Fruit fly (Drosophila melanogaster) whole organism, larva: ENCODE data around the gene wts.

ENCODE experiments used
- noc ChIP-seq: fragments of 200-800 bp; sonication (Bioruptor generic); optimal IDR thresholded peaks from 3 replicates; lab custom pipeline; 2019; ENCODE audit warnings: missing biosample characterization, mild to moderate bottlenecking, missing genetic modification characterization, moderate library complexity

The wts gene

DNA sequence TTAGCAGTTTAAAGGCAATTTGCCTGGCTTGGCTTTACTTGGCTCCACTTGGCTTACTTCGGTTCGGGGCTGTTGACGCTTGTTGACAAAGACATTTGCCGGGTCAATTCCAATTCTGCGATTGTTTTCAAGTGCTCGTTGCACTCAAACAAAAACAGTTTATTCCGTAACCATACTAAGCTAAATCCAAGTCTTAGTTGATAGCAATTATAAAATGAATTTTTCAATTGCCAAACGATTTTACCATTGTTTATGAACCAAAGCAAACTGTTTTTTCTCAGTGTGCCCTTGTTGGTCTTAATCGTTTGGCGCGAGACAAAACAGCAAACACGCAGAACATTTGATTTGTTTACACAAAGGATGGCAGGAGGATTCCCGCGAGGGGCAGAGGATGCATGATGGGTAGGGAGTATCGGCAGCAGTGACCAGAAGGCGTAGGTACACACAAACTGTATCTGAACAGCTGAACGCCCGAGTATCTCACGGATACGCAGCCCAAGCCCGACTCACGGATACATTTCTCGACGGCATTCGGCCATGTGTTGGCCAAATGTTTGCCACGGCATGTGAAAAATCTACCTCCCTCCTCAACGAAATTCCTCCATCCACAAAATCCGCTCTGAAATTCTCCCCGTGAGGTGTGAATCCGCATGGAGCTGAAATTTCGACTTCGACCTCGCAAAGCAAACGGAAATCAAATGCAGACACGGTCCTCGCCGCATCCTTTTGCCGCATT lies 51.8 kb downstream of the wts start:
- no peak for TF ChIP-seq noc (tag; lab: Kevin White, UChicago)

dm6 chr3R:30750898-30751297 lies 55.5 kb downstream of the wts start:
- TF ChIP-seq noc (tag; lab: Kevin White, UChicago), result no peak

dm6 chr3R:30747039-30747438 lies 59.4 kb downstream of the wts start:
- TF ChIP-seq noc (tag; lab: Kevin White, UChicago), result no peak

- TF ChIP-seq noc (tag; lab: Kevin White, UChicago), result no peak
Observed at dm6 chr3R:30746190-30746589, 60.2 kb downstream of the wts start, which contains the start of gene Npc2h. Gene Npc2h (minus strand): TSS chr3R:30746290.

dm6 chr3R:30745104-30745503 lies 61.3 kb downstream of the wts start, which contains the start of gene Npc2g:
Gene Npc2g (minus strand): TSS chr3R:30745263.
- peak; percentile 46 for TF ChIP-seq noc (tag; lab: Kevin White, UChicago)

DNA sequence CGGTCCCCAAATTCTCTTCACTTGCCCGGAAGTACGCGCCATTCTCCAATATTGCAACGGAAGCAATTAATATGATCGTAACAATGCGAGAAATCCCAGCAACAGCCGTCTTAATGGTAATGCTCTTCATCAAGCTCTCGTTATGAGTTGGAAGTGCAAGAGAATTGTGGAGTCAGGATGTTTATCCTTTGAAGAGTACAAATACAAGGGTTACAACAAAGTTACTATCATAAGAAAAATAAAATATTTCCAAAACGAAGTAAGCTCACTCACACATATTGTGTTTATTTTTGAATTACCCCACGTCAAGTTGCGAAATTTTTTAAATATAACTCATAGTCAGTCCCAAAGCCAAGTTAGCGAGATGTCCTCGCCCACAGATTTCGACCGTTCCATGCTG lies 63.8 kb downstream of the wts start, which contains the start of gene CG15543:
CG15543 (plus strand) TSS at position 301 of the 400 bp plus-strand sequence.
- TF ChIP-seq noc (tag; lab: Kevin White, UChicago), result no peak

DNA sequence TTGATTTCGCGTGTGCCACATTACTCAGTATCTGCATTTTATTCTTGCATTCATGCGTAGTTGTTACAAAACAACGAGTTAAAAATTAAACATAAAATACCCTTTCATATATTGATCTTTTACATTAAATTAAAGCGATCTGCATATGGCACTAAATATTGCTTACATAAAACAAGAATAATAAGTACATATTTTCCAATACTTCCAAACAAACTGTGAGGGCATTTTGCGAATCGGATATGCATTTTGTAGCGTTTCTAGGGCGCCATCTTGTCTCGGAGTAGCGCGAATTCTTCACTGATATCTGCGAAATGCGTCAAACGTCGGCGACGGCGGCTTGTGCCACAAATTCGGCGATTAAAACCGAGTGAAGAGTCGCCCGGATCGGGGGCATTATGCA lies 65.0 kb downstream of the wts start:
- no peak for TF ChIP-seq noc (tag; lab: Kevin White, UChicago)
